Worm (Caenorhabditis elegans) whole organism, midembryonic: ENCODE data around the gene Y55B1AR.4.

Experiments
- T22C8.4 ChIP-seq: fragments of 200-800 bp; sonication (Bioruptor generic); IDR thresholded peaks from 2 replicates; pipeline ENCODE4 v1.3.6; 2022; ENCODE audit warnings: missing genetic modification characterization, missing compliant biosample characterization
- cog-1 ChIP-seq: sonication (generic microtip); optimal IDR thresholded peaks from 2 replicates; lab custom pipeline; 2016; ENCODE audit warnings: missing genetic modification characterization, missing compliant biosample characterization
- flt-1 ChIP-seq: fragments of 200-800 bp; sonication (Bioruptor generic); IDR thresholded peaks from 2 replicates; pipeline ENCODE4 v1.3.6; 2022; ENCODE audit warnings: missing genetic modification characterization, missing compliant biosample characterization
- klf-2 ChIP-seq: fragments of 200-800 bp; sonication (Bioruptor generic); conservative IDR thresholded peaks from 2 replicates; pipeline ENCODE4 v1.3.6; 2022; ENCODE audit warnings: missing genetic modification reagents, missing genetic modification characterization, missing compliant biosample characterization
- ref-1 ChIP-seq: fragments of 200-800 bp; sonication (Bioruptor generic); conservative IDR thresholded peaks from 2 replicates; pipeline ENCODE4 v1.3.6; 2022; ENCODE audit warnings: missing genetic modification reagents, missing genetic modification characterization, missing compliant biosample characterization

DNA sequence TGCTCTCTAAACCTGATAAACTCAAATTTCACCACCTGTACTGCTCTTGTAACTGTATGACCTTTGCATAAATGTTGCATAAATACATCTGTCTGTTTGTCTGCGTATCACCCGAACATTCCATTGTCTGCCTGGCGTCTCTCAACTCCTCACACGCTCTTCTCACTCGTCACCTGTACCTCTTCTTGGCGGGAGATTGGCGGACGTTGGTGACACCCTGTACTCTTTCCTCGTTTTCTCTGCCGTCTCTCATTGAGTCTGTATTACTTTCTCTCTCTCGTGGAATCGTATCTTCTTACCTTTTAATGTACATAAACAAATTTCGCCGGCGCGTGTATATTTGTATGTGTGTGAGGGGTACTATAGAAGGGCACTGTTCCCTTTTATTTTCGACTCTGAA, 46.5 kb downstream of the Y55B1AR.4 start:
- no peak for TF ChIP-seq T22C8.4 (GFP tag; lab: Robert Waterston, UW)
- TF ChIP-seq klf-2: no peak
- 0 out of 2 replicates have a peak, but pooled peaks have one; percentile 7 for TF ChIP-seq flt-1 (GFP tag; lab: Robert Waterston, UW)
- TF ChIP-seq ref-1 (GFP tag; lab: Robert Waterston, UW): no peak
- TF ChIP-seq cog-1 (tag; lab: Kevin White, UChicago): peak; percentile 44
